Worm (Caenorhabditis elegans) whole organism, L4 larva: ENCODE data around the gene znf-622.

ENCODE experiments used
- F10B5.3 ChIP-seq: sonication (generic microtip); optimal IDR thresholded peaks from 2 replicates; lab custom pipeline; 2016; ENCODE audit warnings: mild to moderate bottlenecking, missing genetic modification characterization, missing compliant biosample characterization
- F49E8.2 ChIP-seq: sonication (generic microtip); optimal IDR thresholded peaks from 2 replicates; lab custom pipeline; 2016; ENCODE audit warnings: missing compliant biosample characterization, mild to moderate bottlenecking, missing genetic modification characterization, borderline replicate concordance
- ama-1 ChIP-seq: fragments of 150-350 bp; optimal IDR thresholded peaks from 2 replicates; lab custom pipeline; 2014; ENCODE audit warnings: inconsistent platforms, mixed read lengths
- dmd-6 ChIP-seq: fragments of 200-800 bp; sonication (Bioruptor generic); IDR thresholded peaks from 2 replicates; pipeline ENCODE4 v1.3.6; 2022; ENCODE audit warnings: missing genetic modification reagents, missing genetic modification characterization, missing compliant biosample characterization
- lin-15B ChIP-seq: fragments of 150-350 bp; sonication (generic microtip); optimal IDR thresholded peaks from 3 replicates; lab custom pipeline; 2014; ENCODE audit warnings: missing biosample characterization, missing genetic modification characterization
- mdl-1 ChIP-seq, 2 experiments: fragments of 150-350 bp in 1 of 2; sonication (generic microtip) in 1 of 2; optimal IDR thresholded peaks; 2 replicates each; lab custom pipeline; 2014 to 2017; ENCODE audit warnings: missing biosample characterization in 2 of 2, missing genetic modification characterization in 2 of 2
- mes-2 ChIP-seq: sonication (generic microtip); optimal IDR thresholded peaks from 2 replicates; lab custom pipeline; 2016; ENCODE audit warnings: missing genotype, mild to moderate bottlenecking, missing genetic modification characterization, missing compliant biosample characterization; ENCODE audit not compliant: poor library complexity, severe bottlenecking
- mxl-2 ChIP-seq: fragments of 200-800 bp; sonication (Bioruptor generic); conservative IDR thresholded peaks from 2 replicates; pipeline ENCODE4 v1.3.6; 2022; ENCODE audit warnings: missing genetic modification reagents, missing genetic modification characterization, missing compliant biosample characterization
- nhr-11 ChIP-seq: fragments of 150-350 bp; optimal IDR thresholded peaks from 2 replicates; lab custom pipeline; 2014; ENCODE audit warnings: missing biosample characterization, missing genetic modification characterization
- nhr-237 ChIP-seq: sonication (generic microtip); optimal IDR thresholded peaks from 2 replicates; lab custom pipeline; 2017; ENCODE audit warnings: missing biosample characterization, missing genetic modification characterization
- nhr-6 ChIP-seq: fragments of 150-350 bp; optimal IDR thresholded peaks from 2 replicates; lab custom pipeline; 2014; ENCODE audit warnings: missing biosample characterization, missing genetic modification characterization
- saeg-2 ChIP-seq: fragments of 200-800 bp; sonication (Bioruptor generic); IDR thresholded peaks from 2 replicates; pipeline ENCODE4 v1.3.6; 2022; ENCODE audit warnings: missing genetic modification reagents, missing genetic modification characterization, missing compliant biosample characterization
- snpc-4 ChIP-seq: fragments of 150-350 bp; optimal IDR thresholded peaks from 2 replicates; lab custom pipeline; 2014; ENCODE audit warnings: missing biosample characterization, missing genetic modification characterization
- unc-62 ChIP-seq, 3 experiments: fragments of 150-350 bp in 1 of 3; sonication (generic microtip); optimal IDR thresholded peaks in 2 of 3; peaks in 1 of 3; 1 replicate in 1 of 3; 2 replicates in 2 of 3; lab custom pipeline; 2014 to 2017; ENCODE audit warnings: missing biosample characterization in 3 of 3, missing genetic modification characterization in 3 of 3, missing genetic modification reagents in 3 of 3, missing genotype in 1 of 3

ce11 chrIII:6390644-6391043, 9.2 kb downstream of the znf-622 start, which contains the start of gene smrc-1:
- TF ChIP-seq ama-1 (lab: Kevin White, UChicago) (no peak), nhr-11 (no peak), dmd-6 (GFP tag; lab: Robert Waterston, UW) (no peak), nhr-6 (tag; lab: Kevin White, UChicago) (no peak), mdl-1 (tag; optimal IDR thresholded peaks at IDR 0.05; lab: Kevin White, UChicago) (no peak), F10B5.3 (tag; lab: Kevin White, UChicago) (no peak), mes-2 (tag; lab: Kevin White, UChicago) (no peak), unc-62 (GFP tag; optimal IDR thresholded peaks at IDR 0.05 in 1 of 2; lab: Kevin White, UChicago) (no peak), unc-62 (tag; optimal IDR thresholded peaks at IDR 0.05; lab: Kevin White, UChicago) (no peak), saeg-2 (GFP tag; lab: Robert Waterston, UW) (no peak), mxl-2 (GFP tag; lab: Robert Waterston, UW) (no peak), snpc-4 (tag; lab: Kevin White, UChicago) (no peak), lin-15B (tag; lab: Kevin White, UChicago) (no peak), F49E8.2 (tag; lab: Kevin White, UChicago) (no peak), nhr-237 (no peak)
